Fruit fly (Drosophila melanogaster): ENCODE data around the gene Ubqn.
A peak's percentile ranks its signal among the peaks of the same experiment; 100 is the strongest.

The Ubqn gene

DNA sequence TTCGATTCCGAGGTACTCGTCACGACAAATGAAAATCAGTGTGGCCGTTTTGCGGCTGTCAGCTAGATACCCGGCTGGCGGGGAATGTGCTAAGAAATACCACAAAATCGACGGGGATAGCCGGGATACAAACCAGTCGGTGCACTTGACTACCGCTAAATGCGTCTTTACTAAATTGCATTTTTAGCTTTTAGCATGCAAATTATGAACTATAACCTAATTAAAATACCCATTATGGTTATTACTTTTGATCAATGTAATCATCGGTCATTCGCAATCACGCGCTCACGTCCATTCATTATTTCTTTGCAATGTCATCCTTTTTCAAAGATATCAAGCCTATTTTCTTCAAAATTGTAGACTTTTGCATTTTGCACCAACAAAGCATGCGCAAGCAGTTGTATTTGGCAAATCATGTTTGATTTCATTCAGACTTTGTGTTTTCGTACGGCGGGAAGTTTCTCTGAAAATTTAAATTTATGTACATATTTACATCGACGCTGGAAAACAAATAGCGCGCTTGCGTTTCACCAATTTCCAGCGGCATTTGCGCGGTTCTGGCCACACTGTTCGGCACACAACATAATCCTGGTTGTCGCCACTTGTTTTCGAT, 45.2 kb upstream of the Ubqn start, which contains the start of gene Rcd-1:
Rcd-1 (plus strand) TSS at position 440 of the 613 bp plus-strand sequence.
- TF ChIP-seq fru (GFP tag; optimal IDR thresholded peaks at IDR 0.05) (no peak), Dif (GFP tag; optimal IDR thresholded peaks at IDR 0.05; ENCODE audit: partially characterized antibody) (no peak), Abd-B (GFP tag; optimal IDR thresholded peaks at IDR 0.05) (no peak), GATAd (GFP tag; optimal IDR thresholded peaks at IDR 0.05) (no peak), CG9705 (GFP tag; optimal IDR thresholded peaks at IDR 0.05) (no peak), dl (GFP tag; optimal IDR thresholded peaks at IDR 0.05; ENCODE audit: insufficient read depth in 1 of 2, partially characterized antibody in 2 of 2) (no peak), Hnf4 (GFP tag; optimal IDR thresholded peaks at IDR 0.05) (no peak), CrebA (GFP tag; optimal IDR thresholded peaks at IDR 0.05; ENCODE audit: borderline replicate concordance) (no peak), ey (GFP tag; optimal IDR thresholded peaks at IDR 0.05) (no peak), br (GFP tag; optimal IDR thresholded peaks at IDR 0.05) (no peak), brk (GFP tag; optimal IDR thresholded peaks at IDR 0.05) (no peak), Vsx2 (GFP tag; optimal IDR thresholded peaks at IDR 0.05; ENCODE audit: partially characterized antibody) (no peak), jim (GFP tag; optimal IDR thresholded peaks at IDR 0.05) (no peak), woc (GFP tag; optimal IDR thresholded peaks at IDR 0.05) (no peak), Jra (GFP tag; optimal IDR thresholded peaks at IDR 0.05) (no peak), HLH106 (tag; optimal IDR thresholded peaks at IDR 0.05) (no peak), usp (GFP tag; optimal IDR thresholded peaks at IDR 0.05) (no peak), tai (GFP tag; optimal IDR thresholded peaks at IDR 0.05) (no peak), Myc (optimal IDR thresholded peaks at IDR 0.05) (no peak)

dm6 chrX:19640707-19641248, 42.8 kb upstream of the Ubqn start:
- peak; percentile 50 for TF ChIP-seq Myc (optimal IDR thresholded peaks at IDR 0.05)
- TF ChIP-seq h (GFP tag; optimal IDR thresholded peaks at IDR 0.05), result no peak
- no peak for TF ChIP-seq Rel (GFP tag; optimal IDR thresholded peaks at IDR 0.05)
- TF ChIP-seq Rel (tag; optimal IDR thresholded peaks at IDR 0.05), result peak; percentile 98

DNA sequence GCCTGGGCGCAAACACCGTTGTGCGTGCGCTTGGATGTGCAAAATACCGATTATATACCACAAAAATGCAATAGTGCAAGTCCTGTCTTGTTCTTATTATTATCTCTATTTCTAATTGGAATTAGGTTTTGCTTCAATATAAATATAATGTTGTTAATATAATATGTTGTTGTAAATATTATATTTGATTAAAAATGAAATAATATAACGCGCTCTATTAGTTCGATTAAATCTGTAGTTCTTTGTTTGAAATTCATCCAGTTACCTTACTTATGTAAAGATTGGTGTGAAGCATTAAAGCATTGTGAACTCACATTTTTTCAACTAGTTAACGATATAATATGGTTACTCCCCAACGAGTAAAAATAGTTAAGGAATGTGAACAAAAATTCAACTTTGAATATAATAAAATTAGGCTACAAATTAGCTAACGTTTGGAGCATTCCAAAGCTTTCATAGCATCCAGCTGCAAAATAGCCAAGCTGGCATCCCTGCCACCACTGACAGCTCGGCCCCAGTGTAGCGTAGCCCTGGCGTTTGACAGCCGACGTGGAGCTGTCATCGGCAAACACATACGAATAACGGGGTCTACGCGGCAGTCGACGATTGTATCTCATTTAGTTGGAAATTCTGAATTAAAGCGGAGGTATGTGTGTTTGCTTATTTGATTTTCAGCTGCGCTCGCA, 40.6 kb upstream of the Ubqn start, which contains the start of the genes CG12237 and Sec61gamma:
CG12237 (minus strand) TSS at position 51 of the 686 bp plus-strand sequence.
Sec61gamma (plus strand) TSS at position 509 of the 686 bp plus-strand sequence.
- no peak for TF ChIP-seq jim (GFP tag; optimal IDR thresholded peaks at IDR 0.05)
- no peak for TF ChIP-seq br (GFP tag; optimal IDR thresholded peaks at IDR 0.05)
- TF ChIP-seq Hr78 (GFP tag; optimal IDR thresholded peaks at IDR 0.05), result no peak
- TF ChIP-seq dsf (GFP tag; optimal IDR thresholded peaks at IDR 0.05; ENCODE audit: borderline replicate concordance), result no peak
- no peak for TF ChIP-seq Dfd (GFP tag; optimal IDR thresholded peaks at IDR 0.05)
- peak; percentile 8 for TF ChIP-seq sv (GFP tag; optimal IDR thresholded peaks at IDR 0.05)
- no peak for TF ChIP-seq fru (GFP tag; optimal IDR thresholded peaks at IDR 0.05)
- TF ChIP-seq Jra (GFP tag; optimal IDR thresholded peaks at IDR 0.05), result no peak
- TF ChIP-seq woc (GFP tag; optimal IDR thresholded peaks at IDR 0.05), result peak; percentile 74
- TF ChIP-seq CrebA (GFP tag; optimal IDR thresholded peaks at IDR 0.05; ENCODE audit: borderline replicate concordance), result no peak
- TF ChIP-seq foxo (GFP tag; optimal IDR thresholded peaks at IDR 0.05), result no peak
- no peak for TF ChIP-seq Vsx2 (GFP tag; optimal IDR thresholded peaks at IDR 0.05; ENCODE audit: partially characterized antibody)
- no peak for TF ChIP-seq rgr (GFP tag; optimal IDR thresholded peaks at IDR 0.05)
- no peak for TF ChIP-seq dl (GFP tag; optimal IDR thresholded peaks at IDR 0.05; ENCODE audit: insufficient read depth in 1 of 2, partially characterized antibody in 2 of 2)
- no peak for TF ChIP-seq Rel (GFP tag; optimal IDR thresholded peaks at IDR 0.05)
- peak; percentile 49 for TF ChIP-seq Rel (tag; optimal IDR thresholded peaks at IDR 0.05)
- TF ChIP-seq Sp1 (GFP tag; optimal IDR thresholded peaks at IDR 0.05), result peak; percentile 45
- TF ChIP-seq CG9705 (GFP tag; optimal IDR thresholded peaks at IDR 0.05), result no peak
- no peak for TF ChIP-seq usp (GFP tag; optimal IDR thresholded peaks at IDR 0.05)
- TF ChIP-seq h (GFP tag; optimal IDR thresholded peaks at IDR 0.05), result no peak
- TF ChIP-seq CG32264 (GFP tag; optimal IDR thresholded peaks at IDR 0.05), result no peak
- TF ChIP-seq Dif (GFP tag; optimal IDR thresholded peaks at IDR 0.05; ENCODE audit: partially characterized antibody), result peak; percentile 46
- TF ChIP-seq Hr83 (GFP tag; optimal IDR thresholded peaks at IDR 0.05; ENCODE audit: poor library complexity, severe bottlenecking), result no peak
- TF ChIP-seq Myc (optimal IDR thresholded peaks at IDR 0.05), result peak; percentile 94
- TF ChIP-seq dmrt93B (GFP tag; optimal IDR thresholded peaks at IDR 0.05), result no peak

Data from whole organism, wandering third instar larva.